Worm (Caenorhabditis elegans): Measurements from ENCODE around the gene C31B8.9.

Gene C31B8.9

ce11 chrV:2943859-2944258, 31.1 kb upstream of the C31B8.9 start, which contains the start of gene srw-137:
srw-137 (minus strand) TSS chrV:2943959.
- TF ChIP-seq fax-1 (tag; optimal IDR thresholded peaks at IDR 0.05) (no peak), nhr-11 (tag; optimal IDR thresholded peaks at IDR 0.05) (no peak), ref-2 (tag; optimal IDR thresholded peaks at IDR 0.05) (no peak), K09A11.1 (tag; optimal IDR thresholded peaks at IDR 0.05; ENCODE audit: insufficient read depth) (no peak), pag-3 (tag; optimal IDR thresholded peaks at IDR 0.05; ENCODE audit: borderline replicate concordance) (no peak), ceh-14 (tag; optimal IDR thresholded peaks at IDR 0.05) (no peak), ceh-19 (GFP tag; optimal IDR thresholded peaks at IDR 0.05) (no peak), pha-4 (tag; optimal IDR thresholded peaks at IDR 0.05) (no peak), ttx-3 (tag; optimal IDR thresholded peaks at IDR 0.05) (no peak), dmd-4 (tag; optimal IDR thresholded peaks at IDR 0.05; ENCODE audit: borderline replicate concordance) (no peak), pax-1 (tag; optimal IDR thresholded peaks at IDR 0.05) (no peak), fkh-6 (tag; optimal IDR thresholded peaks at IDR 0.05) (no peak), ama-1 (optimal IDR thresholded peaks at IDR 0.05) (no peak), mec-3 (tag; optimal IDR thresholded peaks at IDR 0.05; ENCODE audit: borderline replicate concordance) (no peak)

DNA sequence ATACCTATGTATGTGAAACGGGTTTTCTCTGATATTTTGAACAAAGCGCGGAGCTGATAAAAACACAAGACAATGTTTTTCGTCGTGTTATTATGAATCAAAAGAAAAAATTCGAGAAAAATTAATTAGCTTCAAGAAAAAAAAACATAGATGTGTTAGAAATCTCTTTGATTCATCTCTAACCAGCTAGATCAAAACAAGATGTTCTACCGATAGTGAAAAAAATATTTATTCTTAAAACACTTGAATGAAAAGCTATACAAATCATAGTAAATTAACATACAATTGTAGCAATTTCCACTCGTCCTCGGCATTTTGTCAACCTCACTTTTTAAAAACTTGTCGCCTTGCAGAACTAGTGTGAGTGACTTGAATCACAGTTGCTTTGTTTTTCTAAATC, 29.4 kb upstream of the C31B8.9 start:
- no peak for TF ChIP-seq K09A11.1 (tag; optimal IDR thresholded peaks at IDR 0.05; ENCODE audit: insufficient read depth)
- no peak for TF ChIP-seq pros-1 (tag; optimal IDR thresholded peaks at IDR 0.05)
- TF ChIP-seq ets-4 (tag; optimal IDR thresholded peaks at IDR 0.05): no peak
- TF ChIP-seq nhr-232 (tag; optimal IDR thresholded peaks at IDR 0.05): no peak
- no peak for TF ChIP-seq sox-2 (GFP tag; IDR thresholded peaks at IDR 0.05)
- no peak for TF ChIP-seq pax-1 (tag; optimal IDR thresholded peaks at IDR 0.05)
- no peak for TF ChIP-seq C08G9.2 (tag; optimal IDR thresholded peaks at IDR 0.05)
- no peak for TF ChIP-seq unc-55 (GFP tag; optimal IDR thresholded peaks at IDR 0.05)
- TF ChIP-seq ceh-30 (tag; optimal IDR thresholded peaks at IDR 0.05): no peak
- TF ChIP-seq fkh-6 (tag; optimal IDR thresholded peaks at IDR 0.05): no peak
- no peak for TF ChIP-seq ceh-31 (tag; optimal IDR thresholded peaks at IDR 0.05)
- TF ChIP-seq sdc-2 (tag; optimal IDR thresholded peaks at IDR 0.05): no peak
- TF ChIP-seq tbx-7 (tag; optimal IDR thresholded peaks at IDR 0.05): no peak
- no peak for TF ChIP-seq ref-2 (tag; optimal IDR thresholded peaks at IDR 0.05)
- no peak for TF ChIP-seq ceh-2 (tag; optimal IDR thresholded peaks at IDR 0.05)
- no peak for TF ChIP-seq ztf-16 (tag; optimal IDR thresholded peaks at IDR 0.05)

- no peak for TF ChIP-seq lin-11 (tag; optimal IDR thresholded peaks at IDR 0.05)
- TF ChIP-seq ceh-14 (tag; optimal IDR thresholded peaks at IDR 0.05): no peak
- no peak for TF ChIP-seq ceh-6 (GFP tag; optimal IDR thresholded peaks at IDR 0.05)
- TF ChIP-seq pat-9 (tag; optimal IDR thresholded peaks at IDR 0.05): no peak
- TF ChIP-seq che-1 (tag; optimal IDR thresholded peaks at IDR 0.05): no peak
- TF ChIP-seq K09A11.1 (tag; optimal IDR thresholded peaks at IDR 0.05; ENCODE audit: insufficient read depth): no peak
- no peak for TF ChIP-seq hlh-30 (tag; optimal IDR thresholded peaks at IDR 0.05; ENCODE audit: insufficient read depth)
- TF ChIP-seq dve-1 (tag; optimal IDR thresholded peaks at IDR 0.05): no peak
- no peak for TF ChIP-seq mec-3 (tag; optimal IDR thresholded peaks at IDR 0.05; ENCODE audit: borderline replicate concordance)
- no peak for TF ChIP-seq unc-86 (tag; optimal IDR thresholded peaks at IDR 0.05)
- TF ChIP-seq C38D4.7 (GFP tag; optimal IDR thresholded peaks at IDR 0.05): no peak
- TF ChIP-seq Y22D7AL.16 (tag; optimal IDR thresholded peaks at IDR 0.05): no peak
- no peak for TF ChIP-seq ceh-9 (tag; optimal IDR thresholded peaks at IDR 0.05)
- no peak for TF ChIP-seq ceh-45 (GFP tag; IDR thresholded peaks at IDR 0.05)
- no peak for TF ChIP-seq T23F11.4 (GFP tag; optimal IDR thresholded peaks at IDR 0.05)
- TF ChIP-seq ceh-24 (tag; optimal IDR thresholded peaks at IDR 0.05): no peak
- TF ChIP-seq hlh-6 (tag; optimal IDR thresholded peaks at IDR 0.05): no peak
- no peak for TF ChIP-seq rnt-1 (tag; optimal IDR thresholded peaks at IDR 0.05)
Measured at ce11 chrV:2941405-2941804, 28.6 kb upstream of the C31B8.9 start, which contains the start of gene srw-143. srw-143 (minus strand) TSS chrV:2941505.
